Worm (Caenorhabditis elegans) whole organism, late embryonic: ENCODE measurements around the gene F52G3.1.

ENCODE experiments used
- pag-3 ChIP-seq: sonication (generic microtip); optimal IDR thresholded peaks from 2 replicates; lab custom pipeline; 2016; ENCODE audit warnings: missing compliant biosample characterization, missing genetic modification characterization, borderline replicate concordance
- zip-5 ChIP-seq: sonication (generic microtip); optimal IDR thresholded peaks from 2 replicates; lab custom pipeline; 2016; ENCODE audit warnings: missing genetic modification characterization, missing compliant biosample characterization

DNA sequence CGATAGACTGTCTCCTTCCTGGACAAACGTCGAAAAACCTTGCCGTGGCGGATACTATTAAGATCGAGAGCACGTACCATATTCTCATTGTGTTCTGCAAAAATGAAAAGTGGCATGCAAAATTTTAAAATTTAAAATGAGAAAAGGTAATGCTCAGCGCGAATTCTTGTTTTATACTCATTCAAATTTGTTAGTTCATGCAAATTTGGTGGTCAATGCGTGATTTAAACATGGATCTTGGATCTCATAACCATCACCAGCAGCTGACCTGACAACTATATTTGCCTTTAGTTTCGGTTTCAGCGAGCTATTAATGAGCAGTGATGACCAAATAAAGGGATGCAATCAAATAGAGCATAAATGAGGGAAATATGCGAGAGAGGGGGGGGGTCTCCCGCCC, 12.4 kb downstream of the F52G3.1 start, which contains the start of gene F52G3.5:
- no peak for TF ChIP-seq pag-3 (tag; lab: Kevin White, UChicago)
- no peak for TF ChIP-seq zip-5
